Fruit fly (Drosophila melanogaster) whole organism: ENCODE data around the gene Best4.

ENCODE experiments used
- CG8478 ChIP-seq: fragments of >200 bp; optimal IDR thresholded peaks from 2 replicates; lab custom pipeline; 2018; ENCODE audit warnings: inconsistent platforms
- Dll ChIP-seq: fragments of >200 bp; optimal IDR thresholded peaks from 2 replicates; lab custom pipeline; 2017
- EcR ChIP-seq, 2 experiments: fragments of >200 bp; optimal IDR thresholded peaks; 2 replicates each; lab custom pipeline; 2017; ENCODE audit warnings: missing biosample characterization in 2 of 2, missing genetic modification characterization in 2 of 2, missing genetic modification reagents in 2 of 2
- pan ChIP-seq: fragments of >200 bp; optimal IDR thresholded peaks from 2 replicates; lab custom pipeline; 2017
- psq ChIP-seq: fragments of >200 bp; optimal IDR thresholded peaks from 2 replicates; lab custom pipeline; 2017
- usp ChIP-seq: fragments of >200 bp; optimal IDR thresholded peaks from 2 replicates; lab custom pipeline; 2017; ENCODE audit warnings: missing biosample characterization, missing genetic modification characterization, mixed read lengths

Gene Best4

dm6 chr3L:15336277-15336821, 37.6 kb downstream of the Best4 start, which contains the start of gene Toll-6:
TSS of gene Toll-6 (plus strand) at chr3L:15336692.
- no peak for TF ChIP-seq CG8478
- no peak for TF ChIP-seq EcR (GFP tag; optimal IDR thresholded peaks at IDR 0.05; lab: Kevin White, UChicago)
- TF ChIP-seq psq (lab: Kevin White, UChicago) = no peak
- no peak for TF ChIP-seq usp

dm6 chr3L:15344923-15345322, 46.2 kb downstream of the Best4 start:
- TF ChIP-seq pan (lab: Kevin White, UChicago) (no peak), Dll (lab: Kevin White, UChicago) (no peak), psq (lab: Kevin White, UChicago) (no peak), usp (no peak), CG8478 (no peak), EcR (GFP tag; optimal IDR thresholded peaks at IDR 0.05; lab: Kevin White, UChicago) (no peak)

dm6 chr3L:15347695-15348465, 49.1 kb downstream of the Best4 start:
- TF ChIP-seq Dll (lab: Kevin White, UChicago) (no peak), CG8478 (no peak), pan (lab: Kevin White, UChicago) (no peak), usp (no peak), EcR (GFP tag; optimal IDR thresholded peaks at IDR 0.05; lab: Kevin White, UChicago) (no peak), psq (lab: Kevin White, UChicago) (no peak)

- TF ChIP-seq pan (lab: Kevin White, UChicago) (no peak), usp (no peak), psq (lab: Kevin White, UChicago) (no peak), EcR (GFP tag; optimal IDR thresholded peaks at IDR 0.05; lab: Kevin White, UChicago) (no peak), Dll (lab: Kevin White, UChicago) (no peak), CG8478 (no peak)
These were observed 50.0 kb downstream of the Best4 start for dm6 chr3L:15348759-15349158.
